Worm (Caenorhabditis elegans): ENCODE results near the gene JC8.16.

DNA sequence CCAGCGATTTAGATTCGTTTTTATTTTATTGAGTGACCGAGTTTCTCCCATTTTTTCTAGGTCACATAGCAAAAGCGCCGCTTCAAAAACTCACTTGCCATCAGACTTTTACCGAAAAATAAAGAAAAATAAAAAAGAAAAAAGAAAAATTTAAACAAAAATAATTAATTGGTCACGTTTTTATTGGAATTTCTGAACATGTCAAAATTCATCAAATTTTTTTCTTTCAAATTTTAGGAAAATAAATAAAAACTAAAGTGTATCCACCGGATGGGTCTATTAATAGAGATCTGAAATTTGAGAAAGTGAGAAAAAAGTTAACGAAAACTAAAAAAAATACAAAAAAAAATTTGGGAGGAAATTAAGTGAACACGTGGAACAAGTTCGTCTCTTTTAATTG lies 49.4 kb upstream of the JC8.16 start, which contains the start of gene C48D1.9:
- TF ChIP-seq ztf-4 (tag; optimal IDR thresholded peaks at IDR 0.05) (no peak), sox-4 (tag; optimal IDR thresholded peaks at IDR 0.05) (no peak), jun-1 (tag; optimal IDR thresholded peaks at IDR 0.05) (no peak), nhr-237 (tag; optimal IDR thresholded peaks at IDR 0.05) (no peak), lin-14 (GFP tag; optimal IDR thresholded peaks at IDR 0.05) (no peak), Y116A8C.19 (tag; optimal IDR thresholded peaks at IDR 0.05; ENCODE audit: borderline replicate concordance) (no peak), C34B4.2 (tag; optimal IDR thresholded peaks at IDR 0.05) (no peak), zag-1 (tag; optimal IDR thresholded peaks at IDR 0.05) (no peak), unc-130 (tag; optimal IDR thresholded peaks at IDR 0.05) (no peak)

All from whole organism, L1 larva.